Fruit fly (Drosophila melanogaster) whole organism, prepupa: ENCODE data around the gene mbt.

Experiments used
- CG6163 ChIP-seq: fragments of 200-800 bp; sonication (Bioruptor generic); IDR thresholded peaks from 3 replicates; pipeline ENCODE4 v1.3.6; 2022; ENCODE audit warnings: missing biosample characterization, missing genetic modification characterization
- CG6808 ChIP-seq: fragments of 200-800 bp; sonication (Bioruptor generic); optimal IDR thresholded peaks from 3 replicates; lab custom pipeline; 2017; ENCODE audit warnings: missing biosample characterization, missing genetic modification characterization, mild to moderate bottlenecking, moderate library complexity, missing genetic modification reagents
- CG6854 ChIP-seq: fragments of 200-800 bp; sonication (Bioruptor generic); optimal IDR thresholded peaks from 2 replicates; lab custom pipeline; 2017; ENCODE audit warnings: missing biosample characterization, mild to moderate bottlenecking, missing genetic modification characterization
- CG7368 ChIP-seq: fragments of 200-800 bp; sonication (Bioruptor generic); optimal IDR thresholded peaks from 3 replicates; lab custom pipeline; 2016; ENCODE audit warnings: missing biosample characterization, missing genetic modification characterization
- CG8319 ChIP-seq: fragments of 200-800 bp; sonication (Bioruptor generic); optimal IDR thresholded peaks from 3 replicates; lab custom pipeline; 2016; ENCODE audit warnings: missing biosample characterization, missing genetic modification characterization
- CG8632 ChIP-seq: fragments of 200-800 bp; sonication (Bioruptor generic); optimal IDR thresholded peaks from 3 replicates; lab custom pipeline; 2016; ENCODE audit warnings: missing biosample characterization, missing genetic modification characterization
- Eip75B ChIP-seq: fragments of 200-800 bp; sonication (Bioruptor generic); optimal IDR thresholded peaks from 3 replicates; lab custom pipeline; 2016; ENCODE audit warnings: missing biosample characterization, missing genetic modification characterization
- Eip78C ChIP-seq: fragments of 200-800 bp; sonication (Bioruptor generic); peaks from one replicate; lab custom pipeline; 2016; ENCODE audit warnings: missing biosample characterization, missing genetic modification characterization
- Gug ChIP-seq: fragments of 200-800 bp; sonication (Bioruptor generic); IDR thresholded peaks from 2 replicates; pipeline ENCODE4 v1.3.6; 2022; ENCODE audit warnings: missing biosample characterization, missing genetic modification characterization
- Hr38 ChIP-seq: sonication (Bioruptor generic); optimal IDR thresholded peaks from 2 replicates; lab custom pipeline; 2016; ENCODE audit warnings: missing biosample characterization, missing genetic modification characterization
- Lpt ChIP-seq: fragments of 200-800 bp; sonication (Bioruptor generic); optimal IDR thresholded peaks from 3 replicates; lab custom pipeline; 2016; ENCODE audit warnings: missing biosample characterization, missing genetic modification characterization
- esn ChIP-seq: fragments of 200-800 bp; sonication (Bioruptor generic); optimal IDR thresholded peaks from 2 replicates; lab custom pipeline; 2016; ENCODE audit warnings: missing biosample characterization, mild to moderate bottlenecking, missing genetic modification characterization, moderate library complexity
- ss ChIP-seq, 2 experiments: fragments of 200-800 bp; sonication (Bioruptor generic); optimal IDR thresholded peaks; 2 replicates in 1 of 2; 3 replicates in 1 of 2; lab custom pipeline; 2017 to 2018; ENCODE audit warnings: mild to moderate bottlenecking in 2 of 2, missing biosample characterization in 2 of 2, missing genetic modification characterization in 2 of 2, moderate library complexity in 1 of 2
- vri ChIP-seq: fragments of 200-800 bp; sonication (Bioruptor generic); optimal IDR thresholded peaks from 3 replicates; lab custom pipeline; 2016; ENCODE audit warnings: missing biosample characterization, mild to moderate bottlenecking, missing genetic modification characterization

DNA sequence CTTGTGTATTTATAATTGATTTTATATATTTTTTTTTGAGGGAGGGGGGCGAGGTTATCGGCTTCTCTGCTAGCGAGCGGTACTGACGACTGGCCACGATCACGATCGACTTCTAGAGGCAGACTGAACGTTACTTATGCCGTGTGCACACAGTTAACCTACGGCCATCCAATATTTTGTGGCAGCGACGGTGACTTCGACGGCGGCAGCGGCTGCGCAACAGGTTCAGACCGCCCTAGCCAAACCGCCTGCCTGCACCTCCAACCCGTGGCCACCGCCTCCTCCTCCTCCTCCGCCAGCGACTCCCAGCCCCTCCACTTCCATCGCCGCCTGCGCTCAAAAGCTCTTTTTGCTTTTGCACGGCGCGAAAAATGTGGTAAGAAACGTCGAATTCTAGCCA is 11.0 kb downstream of the mbt start, which contains the start of gene CG9782:
- TF ChIP-seq CG6854 (no peak), Eip75B (GFP tag; lab: Kevin White, UChicago) (no peak), esn (GFP tag; lab: Kevin White, UChicago) (no peak), Lpt (GFP tag; lab: Kevin White, UChicago) (no peak), Hr38 (GFP tag; lab: Kevin White, UChicago) (no peak), CG6163 (0 out of 3 replicates have a peak, but pooled peaks have one; percentile 34), Eip78C (GFP tag; lab: Kevin White, UChicago) (no peak), CG8319 (GFP tag; lab: Kevin White, UChicago) (no peak), vri (GFP tag; lab: Kevin White, UChicago) (no peak), CG7368 (GFP tag; lab: Kevin White, UChicago) (no peak), CG6808 (GFP tag; lab: Kevin White, UChicago) (no peak), Gug (no peak), ss (GFP tag; optimal IDR thresholded peaks at IDR 0.05; lab: Kevin White, UChicago) (peak in 1 of 2 experiments; percentile 8), CG8632 (GFP tag; lab: Kevin White, UChicago) (no peak)
